Worm (Caenorhabditis elegans) whole organism, mixed stage, embryonic: ENCODE results near the gene F53F4.18.

Experiments used
- blmp-1 ChIP-seq: fragments of 150-350 bp; optimal IDR thresholded peaks from 2 replicates; lab custom pipeline; 2014; ENCODE audit warnings: missing biosample characterization, missing genetic modification characterization
- nhr-12 ChIP-seq: fragments of 150-350 bp; optimal IDR thresholded peaks from 2 replicates; lab custom pipeline; 2014; ENCODE audit warnings: missing biosample characterization, missing genetic modification characterization
- nhr-76 ChIP-seq: sonication (generic microtip); optimal IDR thresholded peaks from 2 replicates; lab custom pipeline; 2017; ENCODE audit warnings: missing biosample characterization, missing genetic modification characterization
- unc-62 ChIP-seq: fragments of 150-350 bp; optimal IDR thresholded peaks from 2 replicates; lab custom pipeline; 2014; ENCODE audit warnings: missing biosample characterization, missing genetic modification reagents, missing genetic modification characterization

DNA sequence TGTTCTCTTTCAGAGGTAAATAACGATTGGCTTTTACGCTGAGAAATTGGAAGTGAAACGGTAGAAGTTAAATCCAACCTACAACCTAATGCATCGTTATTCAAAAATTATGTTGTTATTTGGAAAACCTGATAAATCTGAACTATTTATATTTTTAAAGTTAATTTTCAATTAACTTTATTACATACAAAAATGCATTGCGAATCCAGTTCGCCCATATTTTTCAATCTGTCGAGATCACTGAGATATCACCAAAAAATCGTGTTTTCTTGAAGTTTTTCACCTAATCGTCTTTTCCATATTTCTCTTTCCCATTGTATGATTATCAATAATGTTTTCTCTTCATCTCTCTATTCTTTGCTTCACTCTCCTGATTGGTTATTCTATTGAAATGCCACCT, 30.8 kb downstream of the F53F4.18 start, which contains the start of gene F53F4.15:
- TF ChIP-seq unc-62 (no peak), blmp-1 (tag; lab: Kevin White, UChicago) (no peak), nhr-76 (tag; lab: Kevin White, UChicago) (no peak), nhr-12 (no peak)
